Fruit fly (Drosophila melanogaster): ENCODE results near the gene CG14937.

Gene CG14937

DNA sequence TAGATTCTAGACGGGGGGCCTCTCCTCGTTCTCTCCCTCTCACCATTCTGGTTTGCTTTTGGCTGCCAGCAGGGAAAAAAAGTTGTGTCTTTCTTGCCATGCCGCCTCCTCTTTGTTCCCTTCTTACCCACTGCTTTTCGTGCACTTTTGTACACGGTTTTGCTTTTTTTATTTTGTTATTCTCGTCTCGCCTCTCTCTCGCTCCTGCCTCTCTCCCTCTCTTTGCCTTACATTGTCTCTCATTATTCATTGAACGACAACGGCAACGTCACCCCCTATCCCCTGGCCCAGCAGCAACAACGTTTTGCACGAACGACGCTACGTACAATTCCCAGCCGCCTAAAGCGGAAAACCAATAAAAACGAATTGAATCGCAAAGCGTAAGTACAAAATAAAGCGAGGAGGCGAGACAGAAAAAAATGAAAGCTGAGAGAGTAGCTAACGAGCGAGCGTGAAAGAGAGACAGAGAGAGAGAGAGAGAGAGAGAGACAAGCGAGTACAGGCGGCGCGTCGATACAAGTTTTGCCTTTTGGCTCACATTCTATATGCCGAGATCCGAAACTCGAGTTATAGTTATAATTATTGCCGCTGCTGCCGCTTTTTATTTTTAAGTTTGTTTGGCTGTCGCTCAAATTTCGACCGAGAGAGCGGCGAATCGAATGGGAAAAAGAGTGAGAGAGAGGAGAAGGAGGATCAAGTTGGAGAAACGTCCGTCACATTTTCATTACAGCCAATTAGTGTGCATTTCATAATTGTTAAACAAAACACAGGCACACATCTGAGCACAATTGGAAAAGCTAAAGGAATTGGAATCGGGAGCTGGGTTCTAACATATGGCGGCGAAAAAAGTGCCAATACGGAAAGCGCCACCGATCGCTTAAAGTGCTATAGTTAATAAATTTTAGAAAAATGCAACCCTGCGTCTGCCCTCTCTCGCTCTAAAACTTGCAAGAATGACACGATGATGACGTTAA is 13.1 kb upstream of the CG14937 start (continued):
- peak; percentile 56 for TF ChIP-seq lbe (GFP tag; optimal IDR thresholded peaks at IDR 0.05)
- TF ChIP-seq CG11560 (tag; IDR thresholded peaks at IDR 0.05), result no peak
- TF ChIP-seq tio (GFP tag; optimal IDR thresholded peaks at IDR 0.05), result no peak
- TF ChIP-seq twi (tag; optimal IDR thresholded peaks at IDR 0.05), result no peak
- TF ChIP-seq MBD-R2 (GFP tag; IDR thresholded peaks at IDR 0.05), result no peak
- no peak for TF ChIP-seq klu (GFP tag; IDR thresholded peaks at IDR 0.05)
- TF ChIP-seq chn (GFP tag; optimal IDR thresholded peaks at IDR 0.05), result peak; percentile 22
- TF ChIP-seq nerfin-2 (GFP tag; IDR thresholded peaks at IDR 0.05; ENCODE audit: partially characterized antibody), result no peak
- TF ChIP-seq slbo (GFP tag; IDR thresholded peaks at IDR 0.05), result no peak
- TF ChIP-seq pros (GFP tag; optimal IDR thresholded peaks at IDR 0.05), result peak; percentile 88
- TF ChIP-seq Dek (tag; optimal IDR thresholded peaks at IDR 0.05), result no peak
- TF ChIP-seq bowl (GFP tag; IDR thresholded peaks at IDR 0.05), result no peak
- peak; percentile 82 for TF ChIP-seq sens (GFP tag)
- peak in 1 of 2 experiments; percentile 7 for TF ChIP-seq dpn (GFP tag; optimal IDR thresholded peaks at IDR 0.05)
- TF ChIP-seq Ravus (GFP tag; IDR thresholded peaks at IDR 0.05), result no peak
- peak in 1 of 2 experiments; percentile 82 for TF ChIP-seq insv (GFP tag; optimal IDR thresholded peaks at IDR 0.05)
- no peak for TF ChIP-seq knrl (GFP tag; IDR thresholded peaks at IDR 0.05; ENCODE audit: partially characterized antibody)
- 0 out of 2 replicates have a peak, but pooled peaks have one; percentile 15 for TF ChIP-seq Awh (GFP tag; IDR thresholded peaks at IDR 0.05)
- TF ChIP-seq Eip74EF (GFP tag; optimal IDR thresholded peaks at IDR 0.05), result peak in 1 of 2 experiments; percentile 16
- TF ChIP-seq CG15073 (GFP tag; optimal IDR thresholded peaks at IDR 0.05), result no peak
- no peak for TF ChIP-seq Xbp1 (GFP tag; optimal IDR thresholded peaks at IDR 0.05)
- TF ChIP-seq Max (GFP tag; optimal IDR thresholded peaks at IDR 0.05), result no peak
- no peak for TF ChIP-seq Kr (GFP tag; optimal IDR thresholded peaks at IDR 0.05)
- peak; percentile 70 for TF ChIP-seq CTCF (GFP tag; optimal IDR thresholded peaks at IDR 0.05)
- TF ChIP-seq Abd-B (GFP tag; optimal IDR thresholded peaks at IDR 0.05), result no peak
- TF ChIP-seq CG10431 (GFP tag; optimal IDR thresholded peaks at IDR 0.05), result no peak
- TF ChIP-seq CG12391 (tag; optimal IDR thresholded peaks at IDR 0.05), result no peak
- peak; percentile 42; the same call in 1 of the 4 replicates for TF ChIP-seq Dll (GFP tag; IDR thresholded peaks at IDR 0.05; ENCODE audit: partially characterized antibody)
- no peak for TF ChIP-seq her (GFP tag; optimal IDR thresholded peaks at IDR 0.05)
- peak; percentile 78 for TF ChIP-seq mirr (GFP tag; optimal IDR thresholded peaks at IDR 0.05)
- TF ChIP-seq Atf6 (GFP tag; IDR thresholded peaks at IDR 0.05), result 0 out of 2 replicates have a peak, but pooled peaks have one; percentile 12
- no peak for TF ChIP-seq CG1647 (GFP tag; optimal IDR thresholded peaks at IDR 0.05)
- TF ChIP-seq salm (tag; optimal IDR thresholded peaks at IDR 0.05), result no peak
- TF ChIP-seq CG7357 (GFP tag; IDR thresholded peaks at IDR 0.05), result no peak
- TF ChIP-seq yki (optimal IDR thresholded peaks at IDR 0.05), result peak; percentile 66
- TF ChIP-seq Fer1 (GFP tag; optimal IDR thresholded peaks at IDR 0.05), result peak; percentile 46
- TF ChIP-seq Sry-β (GFP tag; optimal IDR thresholded peaks at IDR 0.05), result peak; percentile 50
- TF ChIP-seq fd3F (GFP tag; optimal IDR thresholded peaks at IDR 0.05), result no peak
- peak; percentile 64 for TF ChIP-seq CG8478 (optimal IDR thresholded peaks at IDR 0.05)
- TF ChIP-seq zfh2 (GFP tag; optimal IDR thresholded peaks at IDR 0.05), result no peak
- TF ChIP-seq CG10147 (GFP tag; optimal IDR thresholded peaks at IDR 0.05), result no peak
- peak; percentile 30; the same call in 1 of the 2 replicates for TF ChIP-seq sob (GFP tag; IDR thresholded peaks at IDR 0.05)
- peak; percentile 25 for TF ChIP-seq B-H2 (GFP tag; optimal IDR thresholded peaks at IDR 0.05)
- TF ChIP-seq CG3407 (GFP tag; optimal IDR thresholded peaks at IDR 0.05), result no peak
- TF ChIP-seq CG31388 (GFP tag; optimal IDR thresholded peaks at IDR 0.05), result no peak
- TF ChIP-seq wek (GFP tag; optimal IDR thresholded peaks at IDR 0.05), result no peak
- TF ChIP-seq rib (GFP tag; IDR thresholded peaks at IDR 0.05), result peak; percentile 74; the same call in 1 of the 2 replicates
- peak; percentile 45; the same call in 1 of the 2 replicates for TF ChIP-seq hbn (GFP tag; IDR thresholded peaks at IDR 0.05; ENCODE audit: partially characterized antibody)
- TF ChIP-seq Taf1 (GFP tag; IDR thresholded peaks at IDR 0.05), result no peak
